Worm (Caenorhabditis elegans) whole organism, mixed stage, embryonic: ENCODE measurements around the gene T05C12.11.

Experiments used
- flh-1 ChIP-seq: fragments of 200-800 bp; sonication (Bioruptor generic); optimal IDR thresholded peaks from 2 replicates; lab custom pipeline; 2018; ENCODE audit warnings: mild to moderate bottlenecking, missing genetic modification characterization, moderate library complexity, missing compliant biosample characterization
- lin-32 ChIP-seq: fragments of 200-800 bp; sonication (Bioruptor generic); optimal IDR thresholded peaks from 2 replicates; lab custom pipeline; 2018; ENCODE audit warnings: mild to moderate bottlenecking, missing genetic modification characterization, missing compliant biosample characterization
- mep-1 ChIP-seq: fragments of 150-350 bp; optimal IDR thresholded peaks from 2 replicates; lab custom pipeline; 2017; ENCODE audit warnings: missing biosample characterization, missing genetic modification reagents, missing genetic modification characterization, inconsistent platforms
- nhr-237 ChIP-seq: fragments of 150-350 bp; optimal IDR thresholded peaks from 2 replicates; lab custom pipeline; 2014; ENCODE audit warnings: missing biosample characterization, missing genetic modification characterization
- nhr-28 ChIP-seq: fragments of 150-350 bp; optimal IDR thresholded peaks from 2 replicates; lab custom pipeline; 2014; ENCODE audit warnings: missing biosample characterization, missing genetic modification characterization
- nhr-76 ChIP-seq: sonication (generic microtip); optimal IDR thresholded peaks from 2 replicates; lab custom pipeline; 2017; ENCODE audit warnings: missing biosample characterization, missing genetic modification characterization
- unc-39 ChIP-seq: fragments of 150-350 bp; optimal IDR thresholded peaks from 2 replicates; lab custom pipeline; 2014; ENCODE audit warnings: missing biosample characterization, missing genetic modification characterization
- unc-62 ChIP-seq: fragments of 150-350 bp; optimal IDR thresholded peaks from 2 replicates; lab custom pipeline; 2014; ENCODE audit warnings: missing biosample characterization, missing genetic modification reagents, missing genetic modification characterization
- zip-8 ChIP-seq: fragments of 150-350 bp; optimal IDR thresholded peaks from 2 replicates; lab custom pipeline; 2014; ENCODE audit warnings: missing biosample characterization, missing genetic modification characterization

DNA sequence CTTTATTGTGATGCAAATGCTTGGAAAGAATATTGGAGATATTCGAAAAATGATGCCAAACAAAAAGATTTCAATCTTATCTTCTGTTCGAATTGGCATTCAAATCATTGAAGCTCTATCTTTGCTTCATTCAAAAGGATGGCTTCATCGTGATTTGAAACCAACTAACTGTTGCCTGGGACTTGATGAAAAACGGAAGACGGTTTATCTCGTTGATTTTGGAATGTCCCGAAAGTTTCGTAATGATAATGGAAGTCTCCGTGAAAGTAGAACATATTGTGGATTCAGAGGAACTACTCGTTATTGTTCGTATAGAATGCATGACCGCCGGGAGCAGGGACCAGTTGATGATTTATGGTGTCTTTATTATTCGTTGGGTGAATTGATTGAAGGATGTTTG, 3.9 kb upstream of the T05C12.11 start:
- TF ChIP-seq nhr-76 (tag; lab: Kevin White, UChicago) (no peak), flh-1 (GFP tag; lab: Kevin White, UChicago) (no peak), lin-32 (GFP tag; lab: Kevin White, UChicago) (no peak), zip-8 (tag; lab: Kevin White, UChicago) (no peak), unc-62 (GFP tag; lab: Kevin White, UChicago) (no peak), nhr-28 (tag; lab: Kevin White, UChicago) (no peak), mep-1 (tag; lab: Kevin White, UChicago) (no peak), unc-39 (no peak), nhr-237 (tag; lab: Kevin White, UChicago) (no peak)
